Worm (Caenorhabditis elegans) whole organism, late embryonic: ENCODE data around the gene Y41E3.6.

Experiments used
- K02D7.2 ChIP-seq: sonication (generic microtip); optimal IDR thresholded peaks from 2 replicates; lab custom pipeline; 2017; ENCODE audit warnings: mild to moderate bottlenecking, missing genetic modification characterization, missing compliant biosample characterization
- ama-1 ChIP-seq: fragments of 150-350 bp; optimal IDR thresholded peaks from 2 replicates; lab custom pipeline; 2014
- ceh-14 ChIP-seq: sonication (generic microtip); optimal IDR thresholded peaks from 2 replicates; lab custom pipeline; 2016; ENCODE audit warnings: missing genotype, missing genetic modification characterization, missing compliant biosample characterization
- che-1 ChIP-seq: sonication (generic microtip); optimal IDR thresholded peaks from 2 replicates; lab custom pipeline; 2016; ENCODE audit warnings: mild to moderate bottlenecking, missing genetic modification characterization, missing compliant biosample characterization
- elt-2 ChIP-seq: sonication (generic microtip); optimal IDR thresholded peaks from 2 replicates; lab custom pipeline; 2016; ENCODE audit warnings: missing genetic modification reagents, missing genetic modification characterization, missing compliant biosample characterization
- pag-3 ChIP-seq: sonication (generic microtip); optimal IDR thresholded peaks from 2 replicates; lab custom pipeline; 2016; ENCODE audit warnings: missing compliant biosample characterization, missing genetic modification characterization, borderline replicate concordance
- pqm-1 ChIP-seq: sonication (generic microtip); optimal IDR thresholded peaks from 2 replicates; lab custom pipeline; 2016; ENCODE audit warnings: missing genetic modification characterization, missing compliant biosample characterization

DNA sequence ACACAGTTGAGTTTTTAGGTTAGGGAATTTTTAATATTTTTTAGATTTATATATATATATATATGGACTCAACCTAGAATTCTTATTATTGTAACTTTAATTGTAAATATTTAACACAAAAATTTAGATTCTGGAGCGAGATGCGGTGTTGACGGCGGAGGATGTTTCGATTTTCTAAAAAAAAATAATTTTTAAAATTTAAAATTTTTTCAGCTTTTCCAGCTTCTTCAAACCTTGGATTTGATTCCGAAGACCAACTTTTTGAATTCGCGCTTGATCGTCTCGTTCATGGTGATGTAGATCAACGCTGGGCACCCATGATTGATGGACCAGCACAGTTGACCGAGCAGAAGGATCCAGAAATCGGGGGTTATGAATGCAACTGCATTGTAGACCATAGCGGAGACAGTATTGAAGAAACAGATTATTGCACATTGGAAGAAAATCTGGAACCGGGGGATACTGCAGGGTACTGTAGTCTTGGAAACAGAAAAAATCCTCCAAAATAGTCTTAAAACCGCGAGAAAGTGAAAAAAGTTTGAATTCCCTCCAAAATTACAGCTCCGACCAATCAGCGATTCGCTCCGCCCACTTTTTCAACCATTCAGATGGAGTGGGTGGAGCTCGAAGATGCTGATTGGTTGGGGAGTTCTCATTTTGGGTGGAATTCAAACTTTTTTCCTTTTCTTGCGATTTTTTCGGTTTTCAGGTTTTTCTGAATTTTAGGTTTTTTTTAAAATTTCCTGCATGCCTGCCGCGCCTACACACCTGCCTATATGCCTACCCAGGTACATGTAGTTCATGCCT lies 42.9 kb downstream of the Y41E3.6 start:
- TF ChIP-seq elt-2 (tag; lab: Kevin White, UChicago) (no peak), ceh-14 (no peak), pqm-1 (no peak), ama-1 (lab: Kevin White, UChicago) (no peak), che-1 (no peak), pag-3 (no peak), K02D7.2 (no peak)
